Fruit fly (Drosophila melanogaster) whole organism, embryonic: ENCODE measurements around the gene CG13912.

Experiments
- ATbp ChIP-seq: fragments of 200-800 bp; sonication (Bioruptor generic); optimal IDR thresholded peaks from 2 replicates; lab custom pipeline; 2017; ENCODE audit warnings: missing biosample characterization, mild to moderate bottlenecking, missing genetic modification characterization, missing genetic modification reagents
- Abd-B ChIP-seq: fragments of 200-800 bp; sonication (Bioruptor generic); optimal IDR thresholded peaks from 2 replicates; lab custom pipeline; 2018; ENCODE audit warnings: missing biosample characterization, mild to moderate bottlenecking, missing genetic modification characterization, moderate library complexity
- CG11504 ChIP-seq: fragments of 200-800 bp; sonication (Bioruptor generic); optimal IDR thresholded peaks from 3 replicates; lab custom pipeline; 2019; ENCODE audit warnings: missing biosample characterization, mild to moderate bottlenecking, missing genetic modification characterization, moderate library complexity
- CG12219 ChIP-seq: fragments of 200-800 bp; sonication (Bioruptor generic); optimal IDR thresholded peaks from 3 replicates; lab custom pipeline; 2018; ENCODE audit warnings: missing biosample characterization, mild to moderate bottlenecking, missing genetic modification characterization
- CG1233 ChIP-seq: fragments of 200-800 bp; sonication (Bioruptor generic); optimal IDR thresholded peaks from 4 replicates; lab custom pipeline; 2018; ENCODE audit warnings: missing biosample characterization, mild to moderate bottlenecking, missing genetic modification characterization
- CG13624 ChIP-seq: fragments of 200-800 bp; sonication (Bioruptor generic); optimal IDR thresholded peaks from 2 replicates; lab custom pipeline; 2016; ENCODE audit warnings: missing biosample characterization, missing genetic modification characterization
- CG14441 ChIP-seq: fragments of 200-800 bp; sonication (Bioruptor generic); IDR thresholded peaks from 2 replicates; pipeline ENCODE4 v1.3.6; 2022; ENCODE audit warnings: missing biosample characterization, missing genetic modification characterization
- CG17359 ChIP-seq: fragments of 200-800 bp; sonication (Bioruptor generic); optimal IDR thresholded peaks from 3 replicates; lab custom pipeline; 2018; ENCODE audit warnings: missing biosample characterization, mild to moderate bottlenecking, missing genetic modification characterization, moderate library complexity
- CG2678 ChIP-seq: fragments of 200-800 bp; sonication (Bioruptor generic); optimal IDR thresholded peaks from 3 replicates; lab custom pipeline; 2019; ENCODE audit warnings: missing biosample characterization, mild to moderate bottlenecking, missing genetic modification characterization, moderate library complexity
- CG30403 ChIP-seq: fragments of 200-800 bp; sonication (Bioruptor generic); optimal IDR thresholded peaks from 3 replicates; lab custom pipeline; 2016; ENCODE audit warnings: missing biosample characterization, missing genetic modification characterization
- CG42726 ChIP-seq: fragments of 200-800 bp; sonication (Bioruptor generic); IDR thresholded peaks from 2 replicates; pipeline ENCODE4 v1.3.6; 2022; ENCODE audit warnings: missing biosample characterization, missing genetic modification characterization; ENCODE audit not compliant: partially characterized antibody
- CG43689 ChIP-seq: fragments of 200-800 bp; sonication (Bioruptor generic); IDR thresholded peaks from 2 replicates; pipeline ENCODE4 v1.3.6; 2022; ENCODE audit warnings: missing biosample characterization, missing genetic modification characterization
- CG8290 ChIP-seq, 3 experiments: fragments of 200-800 bp; sonication (Bioruptor generic); optimal IDR thresholded peaks; 2 replicates each; lab custom pipeline; 2016 to 2019; ENCODE audit warnings: missing biosample characterization in 3 of 3, missing genetic modification characterization in 3 of 3, mild to moderate bottlenecking in 2 of 3, moderate library complexity in 1 of 3
- CoRest ChIP-seq: fragments of 200-800 bp; sonication (Bioruptor generic); optimal IDR thresholded peaks from 3 replicates; lab custom pipeline; 2018; ENCODE audit warnings: missing biosample characterization, mild to moderate bottlenecking, missing genetic modification characterization, moderate library complexity
- D ChIP-seq, 2 experiments: fragments of 200-800 bp in 1 of 2; fragments of >200 bp in 1 of 2; sonication (Bioruptor generic) in 1 of 2; optimal IDR thresholded peaks; 2 replicates in 1 of 2; 3 replicates in 1 of 2; lab custom pipeline; 2017; ENCODE audit warnings: mild to moderate bottlenecking in 1 of 2, missing biosample characterization in 1 of 2, missing genetic modification characterization in 1 of 2, missing genetic modification reagents in 1 of 2
- Dip2 ChIP-seq: fragments of 200-800 bp; sonication (Bioruptor generic); IDR thresholded peaks from 2 replicates; pipeline ENCODE4 v1.3.6; 2022; ENCODE audit warnings: missing biosample characterization, missing genetic modification characterization
- Ets65A ChIP-seq: fragments of 200-800 bp; sonication (Bioruptor generic); peaks from one replicate; lab custom pipeline; 2016; ENCODE audit warnings: missing biosample characterization, missing genetic modification characterization
- Hmr ChIP-seq: fragments of 200-800 bp; sonication (Bioruptor generic); optimal IDR thresholded peaks from 3 replicates; lab custom pipeline; 2017; ENCODE audit warnings: mild to moderate bottlenecking, missing biosample characterization, missing genetic modification reagents, missing genetic modification characterization
- Lhr ChIP-seq: fragments of 200-800 bp; sonication (Bioruptor generic); optimal IDR thresholded peaks from 3 replicates; lab custom pipeline; 2017; ENCODE audit warnings: mild to moderate bottlenecking, missing biosample characterization, missing genetic modification reagents, missing genetic modification characterization
- Mad ChIP-seq: fragments of 200-800 bp; sonication (Bioruptor generic); optimal IDR thresholded peaks from 2 replicates; lab custom pipeline; 2016; ENCODE audit warnings: missing biosample characterization, missing genetic modification characterization
- Med ChIP-seq: fragments of 200-800 bp; sonication (Bioruptor generic); peaks from one replicate; lab custom pipeline; 2016; ENCODE audit warnings: missing biosample characterization, missing genetic modification characterization, mild to moderate bottlenecking, inconsistent platforms, moderate library complexity
- Pdp1 ChIP-seq, 2 experiments: fragments of 200-800 bp; sonication (Bioruptor generic); optimal IDR thresholded peaks; 3 replicates each; lab custom pipeline; 2016; ENCODE audit warnings: missing biosample characterization in 2 of 2, missing genetic modification characterization in 2 of 2, mild to moderate bottlenecking in 1 of 2, moderate library complexity in 1 of 2
- Trl ChIP-seq, 3 experiments: fragments of >200 bp in 2 of 3; fragments of 200-800 bp in 1 of 3; sonication (Bioruptor generic) in 1 of 3; optimal IDR thresholded peaks; 2 replicates in 1 of 3; 3 replicates in 2 of 3; lab custom pipeline; 2016 to 2017; ENCODE audit warnings: missing biosample characterization in 1 of 3, missing genetic modification characterization in 1 of 3
- bcd ChIP-seq: fragments of 200-800 bp; sonication (Bioruptor generic); optimal IDR thresholded peaks from 2 replicates; lab custom pipeline; 2017; ENCODE audit warnings: missing biosample characterization, mild to moderate bottlenecking, missing genetic modification characterization
- cg ChIP-seq: fragments of 200-800 bp; sonication (Bioruptor generic); optimal IDR thresholded peaks from 3 replicates; lab custom pipeline; 2019; ENCODE audit warnings: missing biosample characterization, mild to moderate bottlenecking, missing genetic modification characterization, moderate library complexity
- crol ChIP-seq: fragments of 200-800 bp; sonication (Bioruptor generic); IDR thresholded peaks from 2 replicates; pipeline ENCODE4 v1.3.6; 2022; ENCODE audit warnings: missing biosample characterization, missing genetic modification characterization
- cwo ChIP-seq: fragments of 200-800 bp; sonication (Bioruptor generic); optimal IDR thresholded peaks from 3 replicates; lab custom pipeline; 2017; ENCODE audit warnings: missing biosample characterization, missing genetic modification characterization, mild to moderate bottlenecking, moderate library complexity, missing genetic modification reagents
- dmrt99B ChIP-seq: fragments of 200-800 bp; sonication (Bioruptor generic); optimal IDR thresholded peaks from 2 replicates; lab custom pipeline; 2018; ENCODE audit warnings: missing biosample characterization, mild to moderate bottlenecking, missing genetic modification characterization, moderate library complexity
- ham ChIP-seq: fragments of 200-800 bp; sonication (Bioruptor generic); IDR thresholded peaks from 2 replicates; pipeline ENCODE4 v1.3.6; 2022; ENCODE audit warnings: missing biosample characterization, missing genetic modification characterization
- jigr1 ChIP-seq: fragments of 200-800 bp; sonication (Bioruptor generic); IDR thresholded peaks from 3 replicates; pipeline ENCODE4 v1.3.6; 2022; ENCODE audit warnings: missing biosample characterization, missing genetic modification characterization
- knrl ChIP-seq: fragments of 200-800 bp; sonication (Bioruptor generic); IDR thresholded peaks from 3 replicates; pipeline ENCODE4 v1.3.6; 2022; ENCODE audit warnings: missing biosample characterization, missing genetic modification characterization; ENCODE audit not compliant: partially characterized antibody
- lab ChIP-seq: fragments of 200-800 bp; sonication (Bioruptor generic); optimal IDR thresholded peaks from 3 replicates; lab custom pipeline; 2017; ENCODE audit warnings: missing biosample characterization, missing genetic modification characterization, mild to moderate bottlenecking, moderate library complexity, missing genetic modification reagents
- pan ChIP-seq, 4 experiments: fragments of >200 bp in 3 of 4; fragments of 200-800 bp in 1 of 4; sonication (Bioruptor generic) in 1 of 4; optimal IDR thresholded peaks in 3 of 4; IDR thresholded peaks in 1 of 4; 2 replicates each; pipeline versions ENCODE4 v1.3.6 to Lab custom; 2017 to 2022; ENCODE audit warnings: missing biosample characterization in 2 of 4, missing genetic modification characterization in 2 of 4, mixed read lengths in 1 of 4
- run ChIP-seq: fragments of 200-800 bp; sonication (Bioruptor generic); optimal IDR thresholded peaks from 3 replicates; lab custom pipeline; 2018; ENCODE audit warnings: missing biosample characterization, mild to moderate bottlenecking, missing genetic modification characterization
- scrt ChIP-seq: fragments of 200-800 bp; sonication (Bioruptor generic); optimal IDR thresholded peaks from 2 replicates; lab custom pipeline; 2018; ENCODE audit warnings: missing biosample characterization, mild to moderate bottlenecking, missing genetic modification characterization, moderate library complexity
- sd ChIP-seq: fragments of 200-800 bp; sonication (Bioruptor generic); optimal IDR thresholded peaks from 3 replicates; lab custom pipeline; 2018; ENCODE audit warnings: missing biosample characterization, mild to moderate bottlenecking, missing genetic modification characterization, moderate library complexity
- slou ChIP-seq: fragments of 200-800 bp; sonication (Bioruptor generic); optimal IDR thresholded peaks from 3 replicates; lab custom pipeline; 2016; ENCODE audit warnings: missing biosample characterization, missing genetic modification characterization
- sob ChIP-seq: fragments of 200-800 bp; sonication (Bioruptor generic); IDR thresholded peaks from 2 replicates; pipeline ENCODE4 v1.3.6; 2022; ENCODE audit warnings: missing biosample characterization, missing genetic modification characterization
- vvl ChIP-seq: fragments of 200-800 bp; sonication (Bioruptor generic); IDR thresholded peaks from 2 replicates; pipeline ENCODE4 v1.3.6; 2022; ENCODE audit warnings: missing biosample characterization, missing genetic modification characterization

CG13912 gene

DNA sequence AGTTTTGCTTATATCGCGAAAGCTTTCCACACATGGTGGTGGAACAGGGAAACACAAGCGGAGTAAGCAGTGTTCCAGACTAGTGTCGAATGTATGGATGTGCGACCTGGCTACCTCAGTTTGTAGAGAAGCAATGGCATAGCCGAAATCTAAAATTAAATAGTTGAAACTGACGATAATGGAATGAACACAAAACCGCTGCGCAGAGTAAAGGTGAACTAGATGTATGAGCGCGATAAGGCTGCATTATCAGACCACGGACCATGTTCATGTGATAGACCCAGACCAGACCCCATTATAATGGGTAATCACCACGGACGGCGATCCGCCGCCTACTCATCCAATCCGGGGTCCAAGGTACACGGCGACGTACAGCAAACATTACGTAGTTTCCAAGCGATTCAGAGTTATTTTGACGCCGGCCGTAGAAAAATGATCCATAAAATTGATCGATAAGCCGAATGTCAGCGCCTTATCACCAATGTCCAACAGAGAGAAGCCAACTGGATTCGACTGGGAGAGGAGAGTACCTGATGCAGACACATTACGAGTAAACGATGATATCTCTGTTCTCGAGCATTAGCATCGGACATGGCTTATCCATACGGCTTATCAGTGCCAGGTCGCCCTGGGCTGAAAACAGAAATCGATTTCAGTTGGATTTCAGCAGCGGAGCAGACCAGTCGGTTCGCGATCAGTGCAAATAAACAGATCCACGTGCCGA is at the start of gene CG13912 (continued):
- TF ChIP-seq sd (tag; lab: Kevin White, UChicago) (peak; percentile 96), Mad (GFP tag; lab: Kevin White, UChicago) (no peak), run (tag; lab: Kevin White, UChicago) (peak; percentile 14), CG42726 (GFP tag; lab: Robert Waterston, UW) (peak; percentile 76), bcd (GFP tag; lab: Kevin White, UChicago) (no peak), CG12219 (GFP tag; lab: Kevin White, UChicago) (peak; percentile 35), CG2678 (tag; lab: Kevin White, UChicago) (peak; percentile 10), cwo (GFP tag; lab: Kevin White, UChicago) (peak; percentile 60), crol (GFP tag; lab: Robert Waterston, UW) (no peak), Abd-B (GFP tag; lab: Kevin White, UChicago) (peak; percentile 10), CG14441 (GFP tag; lab: Robert Waterston, UW) (0 out of 2 replicates have a peak, but pooled peaks have one; percentile 6), Dip2 (no peak), Lhr (GFP tag; lab: Kevin White, UChicago) (peak; percentile 66), knrl (GFP tag; lab: Robert Waterston, UW) (peak; percentile 45; the same call in 1 of the 3 replicates), ATbp (GFP tag; lab: Kevin White, UChicago) (no peak)
- TF ChIP-seq, all 482 proteins: peak for 85

DNA sequence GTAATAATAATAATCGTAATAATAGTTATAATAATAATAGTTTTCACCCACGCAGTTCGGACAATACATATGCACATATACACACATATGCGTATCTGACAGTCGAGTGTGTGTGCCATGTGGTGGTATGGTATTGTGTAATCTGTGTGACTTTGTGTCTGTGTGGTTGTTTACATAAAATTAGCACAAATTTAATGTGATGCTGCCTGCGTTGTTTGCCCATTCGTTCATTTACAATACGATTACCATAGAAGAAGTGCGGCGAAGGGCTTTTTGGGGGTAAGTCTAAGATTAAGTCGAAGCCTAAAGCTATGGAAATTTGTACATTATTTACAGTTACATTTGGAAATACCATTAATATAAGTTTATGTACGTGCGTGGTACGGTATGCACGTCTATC is 48.8 kb upstream of the CG13912 start:
- no peak for TF ChIP-seq CoRest (tag; lab: Kevin White, UChicago)
- peak; percentile 1 for TF ChIP-seq Ets65A (GFP tag; lab: Kevin White, UChicago)
- 0 out of 2 replicates have a peak, but pooled peaks have one; percentile 6 for TF ChIP-seq sob (GFP tag; lab: Robert Waterston, UW)
- TF ChIP-seq CG17359 (tag; lab: Kevin White, UChicago) = peak; percentile 5
- no peak for TF ChIP-seq Lhr (GFP tag; lab: Kevin White, UChicago)
- peak; percentile 1 for TF ChIP-seq CG11504 (tag; lab: Kevin White, UChicago)
- TF ChIP-seq scrt (GFP tag; lab: Kevin White, UChicago) = no peak
- TF ChIP-seq Hmr (GFP tag; lab: Kevin White, UChicago) = peak; percentile 0
- no peak for TF ChIP-seq Trl (optimal IDR thresholded peaks at IDR 0.05; lab: Kevin White, UChicago)
- no peak for TF ChIP-seq Trl (GFP tag; optimal IDR thresholded peaks at IDR 0.05; lab: Kevin White, UChicago)
- TF ChIP-seq CG2678 (tag; lab: Kevin White, UChicago) = peak; percentile 9
- no peak for TF ChIP-seq CG30403 (GFP tag; lab: Kevin White, UChicago)
- no peak for TF ChIP-seq D (optimal IDR thresholded peaks at IDR 0.05; lab: Kevin White, UChicago)
- TF ChIP-seq D (GFP tag; optimal IDR thresholded peaks at IDR 0.05; lab: Kevin White, UChicago) = no peak
- no peak for TF ChIP-seq jigr1
- no peak for TF ChIP-seq pan (optimal IDR thresholded peaks at IDR 0.05; lab: Kevin White, UChicago)
- peak in 1 of 2 experiments; percentile 31 for TF ChIP-seq pan (GFP tag; optimal IDR thresholded peaks at IDR 0.05 in 1 of 2, IDR thresholded peaks at IDR 0.05 in 1 of 2)
- peak; percentile 34 for TF ChIP-seq cg (GFP tag; lab: Kevin White, UChicago)
- no peak for TF ChIP-seq ham (GFP tag; lab: Robert Waterston, UW)
- peak; percentile 9 for TF ChIP-seq dmrt99B (tag; lab: Kevin White, UChicago)
- no peak for TF ChIP-seq CG43689 (GFP tag; lab: Robert Waterston, UW)
- TF ChIP-seq Pdp1 (GFP tag; optimal IDR thresholded peaks at IDR 0.05; lab: Kevin White, UChicago) = peak in 1 of 2 experiments; percentile 55
- TF ChIP-seq slou (GFP tag; lab: Kevin White, UChicago) = no peak
- TF ChIP-seq lab (GFP tag; lab: Kevin White, UChicago) = peak; percentile 31
- TF ChIP-seq Med (GFP tag; lab: Kevin White, UChicago) = peak; percentile 70
- 0 out of 2 replicates have a peak, but pooled peaks have one; percentile 9 for TF ChIP-seq vvl (GFP tag; lab: Robert Waterston, UW)
- TF ChIP-seq CG1233 = peak; percentile 1
- no peak for TF ChIP-seq CG13624 (GFP tag; lab: Kevin White, UChicago)
- TF ChIP-seq CG8290 (GFP tag; optimal IDR thresholded peaks at IDR 0.05; lab: Kevin White, UChicago) = no peak
- TF ChIP-seq CG8290 (tag; optimal IDR thresholded peaks at IDR 0.05; lab: Kevin White, UChicago) = peak in 1 of 2 experiments; percentile 32
